Fruit fly (Drosophila melanogaster): ENCODE results near the gene brv1.
A peak's percentile ranks its signal among the peaks of the same experiment; 100 is the strongest.

The brv1 gene

DNA sequence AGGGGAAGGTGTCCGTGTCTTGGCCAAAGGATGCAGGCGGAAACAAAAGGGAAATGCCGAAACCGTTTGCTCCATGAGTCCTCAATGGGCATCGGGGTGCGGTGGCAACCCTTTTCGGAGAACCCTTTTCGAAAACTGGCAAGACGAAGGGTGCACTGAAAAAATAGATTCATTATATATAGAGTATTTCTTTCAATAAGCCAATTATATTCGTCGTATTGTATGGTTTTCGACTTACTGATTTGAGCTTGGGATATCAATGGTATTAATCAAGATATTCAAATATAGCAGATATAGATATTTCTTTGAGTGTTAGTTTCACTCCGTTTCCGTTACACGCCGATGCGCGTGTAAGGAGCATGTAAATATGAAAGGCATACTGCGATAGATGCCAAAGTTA, 44.1 kb downstream of the brv1 start (continued):
- no peak for TF ChIP-seq CG11560 (tag; IDR thresholded peaks at IDR 0.05)
- no peak for TF ChIP-seq CG7963 (GFP tag; IDR thresholded peaks at IDR 0.05; ENCODE audit: partially characterized antibody)
- no peak for TF ChIP-seq MBD-R2 (GFP tag; IDR thresholded peaks at IDR 0.05)
- 0 out of 2 replicates have a peak, but pooled peaks have one; percentile 5 for TF ChIP-seq CG17328 (GFP tag; IDR thresholded peaks at IDR 0.05)
- peak; percentile 3 for TF ChIP-seq CG12769 (tag; optimal IDR thresholded peaks at IDR 0.05)
- no peak for TF ChIP-seq Lhr (GFP tag; optimal IDR thresholded peaks at IDR 0.05)
- TF ChIP-seq row (GFP tag; IDR thresholded peaks at IDR 0.05), result peak; percentile 38; the same call in 2 of the 3 replicates
- peak; percentile 11 for TF ChIP-seq CG11504 (tag; optimal IDR thresholded peaks at IDR 0.05)
- no peak for TF ChIP-seq Mad (GFP tag; optimal IDR thresholded peaks at IDR 0.05)
- TF ChIP-seq Hmr (GFP tag; optimal IDR thresholded peaks at IDR 0.05), result peak; percentile 19
- no peak for TF ChIP-seq CG17802 (tag; optimal IDR thresholded peaks at IDR 0.05)
- TF ChIP-seq CG9817 (tag; optimal IDR thresholded peaks at IDR 0.05), result no peak
- TF ChIP-seq lmd (GFP tag; IDR thresholded peaks at IDR 0.05), result no peak
- no peak for TF ChIP-seq Antp (GFP tag; optimal IDR thresholded peaks at IDR 0.05)

Measured in whole organism, embryonic.